Fruit fly (Drosophila melanogaster): ENCODE measurements around the gene Pi4KIIIalpha.

dm6 chrX:2603851-2604505, 20.6 kb upstream of the Pi4KIIIalpha start, which contains the start of the genes Klp3A and Zw10:
- no peak for TF ChIP-seq ttk (optimal IDR thresholded peaks at IDR 0.05)
- TF ChIP-seq Myc (optimal IDR thresholded peaks at IDR 0.05): no peak
